Fruit fly (Drosophila melanogaster) S2 (cell line): ENCODE data around the gene BORCS6.

Experiments
- CG8478 ChIP-seq: fragments of >200 bp; optimal IDR thresholded peaks from 2 replicates; lab custom pipeline; 2018
- CTCF ChIP-seq, 2 experiments: fragments of >200 bp; optimal IDR thresholded peaks; 2 replicates each; lab custom pipeline; 2018

DNA sequence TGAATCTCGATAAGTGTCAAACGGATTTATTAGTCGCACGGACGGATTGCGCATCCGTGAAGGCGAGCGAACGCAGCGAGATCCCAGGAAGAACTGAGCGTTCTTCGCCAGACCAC is 48.4 kb downstream of the BORCS6 start, which contains the start of gene Kah:
- no peak for TF ChIP-seq CG8478
- no peak for TF ChIP-seq CTCF (optimal IDR thresholded peaks at IDR 0.05; lab: Kevin White, UChicago)
